Fruit fly (Drosophila melanogaster) whole organism, embryonic: ENCODE measurements around the gene CG14212.

Source experiments
- ATbp ChIP-seq: fragments of 200-800 bp; sonication (Bioruptor generic); optimal IDR thresholded peaks from 2 replicates; lab custom pipeline; 2017; ENCODE audit warnings: missing biosample characterization, mild to moderate bottlenecking, missing genetic modification characterization, missing genetic modification reagents
- Ada2b ChIP-seq: fragments of 200-800 bp; sonication (Bioruptor generic); IDR thresholded peaks from 2 replicates; pipeline ENCODE4 v1.3.6; 2022; ENCODE audit warnings: missing biosample characterization, missing genetic modification characterization
- Bdp1 ChIP-seq: fragments of 200-800 bp; sonication (Bioruptor generic); optimal IDR thresholded peaks from 3 replicates; lab custom pipeline; 2016; ENCODE audit warnings: missing biosample characterization, missing genetic modification characterization
- CG11504 ChIP-seq: fragments of 200-800 bp; sonication (Bioruptor generic); optimal IDR thresholded peaks from 3 replicates; lab custom pipeline; 2019; ENCODE audit warnings: missing biosample characterization, mild to moderate bottlenecking, missing genetic modification characterization, moderate library complexity
- CG12071 ChIP-seq: fragments of 200-800 bp; sonication (Bioruptor generic); optimal IDR thresholded peaks from 3 replicates; lab custom pipeline; 2018; ENCODE audit warnings: missing biosample characterization, mild to moderate bottlenecking, missing genetic modification characterization
- CG12659 ChIP-seq: fragments of 200-800 bp; sonication (Bioruptor generic); optimal IDR thresholded peaks from 3 replicates; lab custom pipeline; 2017; ENCODE audit warnings: mild to moderate bottlenecking, missing biosample characterization, missing genetic modification reagents, missing genetic modification characterization
- CG14441 ChIP-seq: fragments of 200-800 bp; sonication (Bioruptor generic); IDR thresholded peaks from 2 replicates; pipeline ENCODE4 v1.3.6; 2022; ENCODE audit warnings: missing biosample characterization, missing genetic modification characterization
- CG14860 ChIP-seq: fragments of 200-800 bp; sonication (Bioruptor generic); IDR thresholded peaks from 3 replicates; pipeline ENCODE4 v1.3.6; 2022; ENCODE audit warnings: missing biosample characterization, missing genetic modification characterization; ENCODE audit not compliant: partially characterized antibody
- CG16779 ChIP-seq: fragments of 200-800 bp; sonication (Bioruptor generic); IDR thresholded peaks from 2 replicates; pipeline ENCODE4 v1.3.6; 2022; ENCODE audit warnings: missing biosample characterization, missing genetic modification characterization
- CG17328 ChIP-seq: fragments of 200-800 bp; sonication (Bioruptor generic); IDR thresholded peaks from 2 replicates; pipeline ENCODE4 v1.3.6; 2022; ENCODE audit warnings: missing biosample characterization, missing genetic modification characterization
- CG18011 ChIP-seq: fragments of 200-800 bp; sonication (Bioruptor generic); optimal IDR thresholded peaks from 2 replicates; lab custom pipeline; 2017; ENCODE audit warnings: missing biosample characterization, missing genetic modification characterization, mild to moderate bottlenecking, moderate library complexity, missing genotype
- CG2199 ChIP-seq: fragments of 200-800 bp; sonication (Bioruptor generic); IDR thresholded peaks from 3 replicates; pipeline ENCODE4 v1.3.6; 2022; ENCODE audit warnings: missing biosample characterization, missing genetic modification characterization
- CG30431 ChIP-seq: fragments of 200-800 bp; sonication (Bioruptor generic); optimal IDR thresholded peaks from 2 replicates; lab custom pipeline; 2017; ENCODE audit warnings: missing biosample characterization, missing genetic modification characterization
- CG3407 ChIP-seq: fragments of 200-800 bp; sonication (Bioruptor generic); optimal IDR thresholded peaks from 2 replicates; lab custom pipeline; 2018; ENCODE audit warnings: missing biosample characterization, mild to moderate bottlenecking, missing genetic modification characterization
- CG34224 ChIP-seq: fragments of 200-800 bp; sonication (Bioruptor generic); IDR thresholded peaks from 3 replicates; pipeline ENCODE4 v1.3.6; 2022; ENCODE audit warnings: missing biosample characterization, missing genetic modification characterization; ENCODE audit not compliant: partially characterized antibody
- CG42726 ChIP-seq: fragments of 200-800 bp; sonication (Bioruptor generic); IDR thresholded peaks from 2 replicates; pipeline ENCODE4 v1.3.6; 2022; ENCODE audit warnings: missing biosample characterization, missing genetic modification characterization; ENCODE audit not compliant: partially characterized antibody
- CG4328 ChIP-seq: fragments of 200-800 bp; sonication (Bioruptor generic); optimal IDR thresholded peaks from 3 replicates; lab custom pipeline; 2017; ENCODE audit warnings: missing biosample characterization, missing genetic modification reagents, missing genetic modification characterization
- CG4854 ChIP-seq: fragments of 200-800 bp; sonication (Bioruptor generic); optimal IDR thresholded peaks from 2 replicates; lab custom pipeline; 2016; ENCODE audit warnings: missing biosample characterization, missing genetic modification characterization, inconsistent platforms
- CG7786 ChIP-seq: fragments of 200-800 bp; sonication (Bioruptor generic); optimal IDR thresholded peaks from 2 replicates; lab custom pipeline; 2016; ENCODE audit warnings: missing biosample characterization, missing genetic modification characterization
- CG7987 ChIP-seq: fragments of 200-800 bp; sonication (Bioruptor generic); optimal IDR thresholded peaks from 2 replicates; lab custom pipeline; 2018; ENCODE audit warnings: missing biosample characterization, mild to moderate bottlenecking, missing genetic modification characterization, moderate library complexity
- CG9215 ChIP-seq: fragments of 200-800 bp; sonication (Bioruptor generic); IDR thresholded peaks from 2 replicates; pipeline ENCODE4 v1.3.6; 2022; ENCODE audit warnings: missing biosample characterization, missing genetic modification characterization
- CG9797 ChIP-seq: fragments of 200-800 bp; sonication (Bioruptor generic); optimal IDR thresholded peaks from 3 replicates; lab custom pipeline; 2018; ENCODE audit warnings: missing biosample characterization, mild to moderate bottlenecking, missing genetic modification characterization
- CkIIα-i1 ChIP-seq: fragments of 200-800 bp; sonication (Bioruptor generic); IDR thresholded peaks from 2 replicates; pipeline ENCODE4 v1.3.6; 2022; ENCODE audit warnings: missing biosample characterization, missing genetic modification characterization
- CoRest ChIP-seq: fragments of 200-800 bp; sonication (Bioruptor generic); optimal IDR thresholded peaks from 3 replicates; lab custom pipeline; 2018; ENCODE audit warnings: missing biosample characterization, mild to moderate bottlenecking, missing genetic modification characterization, moderate library complexity
- D19B ChIP-seq: fragments of 200-800 bp; sonication (Bioruptor generic); optimal IDR thresholded peaks from 2 replicates; lab custom pipeline; 2017; ENCODE audit warnings: missing biosample characterization, mild to moderate bottlenecking, missing genetic modification characterization
- Dfd ChIP-seq, 2 experiments: fragments of >200 bp; optimal IDR thresholded peaks; 2 replicates each; lab custom pipeline; 2017; ENCODE audit warnings: missing biosample characterization in 2 of 2, missing genetic modification characterization in 2 of 2
- E2f2 ChIP-seq: fragments of 200-800 bp; sonication (Bioruptor generic); IDR thresholded peaks from 2 replicates; pipeline ENCODE4 v1.3.6; 2022; ENCODE audit warnings: missing biosample characterization, missing genetic modification characterization
- H2.0 ChIP-seq: fragments of 200-800 bp; sonication (Bioruptor generic); IDR thresholded peaks from 2 replicates; pipeline ENCODE4 v1.3.6; 2022; ENCODE audit warnings: missing biosample characterization, missing genetic modification characterization
- Mes4 ChIP-seq: fragments of 200-800 bp; sonication (Bioruptor generic); optimal IDR thresholded peaks from 2 replicates; lab custom pipeline; 2016; ENCODE audit warnings: missing biosample characterization, missing genetic modification characterization
- Oli ChIP-seq: fragments of 200-800 bp; sonication (Bioruptor generic); optimal IDR thresholded peaks from 2 replicates; lab custom pipeline; 2018; ENCODE audit warnings: missing biosample characterization, mild to moderate bottlenecking, missing genetic modification characterization, moderate library complexity
- Rx ChIP-seq: fragments of 200-800 bp; sonication (Bioruptor generic); IDR thresholded peaks from 2 replicates; pipeline ENCODE4 v1.3.6; 2022; ENCODE audit warnings: missing biosample characterization, missing genetic modification characterization
- Ssrp ChIP-seq: fragments of 200-800 bp; sonication (Bioruptor generic); optimal IDR thresholded peaks from 2 replicates; lab custom pipeline; 2018; ENCODE audit warnings: missing biosample characterization, mild to moderate bottlenecking, missing genetic modification characterization, moderate library complexity
- Trl ChIP-seq, 3 experiments: fragments of >200 bp in 2 of 3; fragments of 200-800 bp in 1 of 3; sonication (Bioruptor generic) in 1 of 3; optimal IDR thresholded peaks; 2 replicates in 1 of 3; 3 replicates in 2 of 3; lab custom pipeline; 2016 to 2017; ENCODE audit warnings: missing biosample characterization in 1 of 3, missing genetic modification characterization in 1 of 3
- ara ChIP-seq: fragments of 200-800 bp; sonication (Bioruptor generic); IDR thresholded peaks from 2 replicates; pipeline ENCODE4 v1.3.6; 2022; ENCODE audit warnings: missing biosample characterization, missing genetic modification characterization
- crc ChIP-seq: fragments of 200-800 bp; sonication (Bioruptor generic); optimal IDR thresholded peaks from 2 replicates; lab custom pipeline; 2016; ENCODE audit warnings: missing biosample characterization, missing genetic modification characterization
- danr ChIP-seq: fragments of 200-800 bp; sonication (Bioruptor generic); IDR thresholded peaks from 2 replicates; pipeline ENCODE4 v1.3.6; 2022; ENCODE audit warnings: missing biosample characterization, missing genetic modification characterization
- dysf ChIP-seq: fragments of 200-800 bp; sonication (Bioruptor generic); IDR thresholded peaks from 3 replicates; pipeline ENCODE4 v1.3.6; 2022; ENCODE audit warnings: missing biosample characterization, missing genetic modification characterization
- fd102C ChIP-seq: fragments of 200-800 bp; sonication (Bioruptor generic); optimal IDR thresholded peaks from 2 replicates; lab custom pipeline; 2018; ENCODE audit warnings: missing biosample characterization, mild to moderate bottlenecking, missing genetic modification characterization, moderate library complexity
- fd64A ChIP-seq: fragments of 200-800 bp; sonication (Bioruptor generic); optimal IDR thresholded peaks from 3 replicates; lab custom pipeline; 2018; ENCODE audit warnings: missing biosample characterization, mild to moderate bottlenecking, missing genetic modification characterization
- fd96Cb ChIP-seq: fragments of 200-800 bp; sonication (Bioruptor generic); optimal IDR thresholded peaks from 2 replicates; lab custom pipeline; 2018; ENCODE audit warnings: missing biosample characterization, mild to moderate bottlenecking, missing genetic modification characterization, moderate library complexity
- ken ChIP-seq: fragments of 200-800 bp; sonication (Bioruptor generic); IDR thresholded peaks from 3 replicates; pipeline ENCODE4 v1.3.6; 2022; ENCODE audit warnings: missing biosample characterization, missing genetic modification characterization
- lola ChIP-seq, 3 experiments: fragments of >200 bp in 2 of 3; fragments of 200-800 bp in 1 of 3; sonication (Bioruptor generic) in 1 of 3; optimal IDR thresholded peaks; 2 replicates each; lab custom pipeline; 2017 to 2019; ENCODE audit warnings: missing biosample characterization in 3 of 3, missing genetic modification characterization in 3 of 3, mild to moderate bottlenecking in 1 of 3, moderate library complexity in 1 of 3
- mirr ChIP-seq: fragments of 200-800 bp; sonication (Bioruptor generic); optimal IDR thresholded peaks from 3 replicates; lab custom pipeline; 2018; ENCODE audit warnings: missing biosample characterization, mild to moderate bottlenecking, missing genetic modification characterization
- slp2 ChIP-seq: fragments of 200-800 bp; sonication (Bioruptor generic); optimal IDR thresholded peaks from 2 replicates; lab custom pipeline; 2016; ENCODE audit warnings: missing biosample characterization, missing genetic modification characterization
- stc ChIP-seq: fragments of 200-800 bp; sonication (Bioruptor generic); IDR thresholded peaks from 2 replicates; pipeline ENCODE4 v1.3.6; 2022; ENCODE audit warnings: missing biosample characterization, missing genetic modification characterization
- ttk ChIP-seq: fragments of 200-800 bp; sonication (Bioruptor generic); IDR thresholded peaks from 2 replicates; pipeline ENCODE4 v2.1.2; 2022; ENCODE audit warnings: missing biosample characterization, missing genetic modification characterization
- vnd ChIP-seq: fragments of 200-800 bp; sonication (Bioruptor generic); IDR thresholded peaks from 3 replicates; pipeline ENCODE4 v1.3.6; 2022; ENCODE audit warnings: missing biosample characterization, missing genetic modification characterization; ENCODE audit not compliant: partially characterized antibody
- wek ChIP-seq: fragments of 200-800 bp; sonication (Bioruptor generic); optimal IDR thresholded peaks from 3 replicates; lab custom pipeline; 2018; ENCODE audit warnings: missing biosample characterization, mild to moderate bottlenecking, missing genetic modification characterization, moderate library complexity
- zfh2 ChIP-seq: fragments of 200-800 bp; sonication (Bioruptor generic); optimal IDR thresholded peaks from 2 replicates; lab custom pipeline; 2016; ENCODE audit warnings: missing biosample characterization, missing genetic modification characterization

CG14212 gene

DNA sequence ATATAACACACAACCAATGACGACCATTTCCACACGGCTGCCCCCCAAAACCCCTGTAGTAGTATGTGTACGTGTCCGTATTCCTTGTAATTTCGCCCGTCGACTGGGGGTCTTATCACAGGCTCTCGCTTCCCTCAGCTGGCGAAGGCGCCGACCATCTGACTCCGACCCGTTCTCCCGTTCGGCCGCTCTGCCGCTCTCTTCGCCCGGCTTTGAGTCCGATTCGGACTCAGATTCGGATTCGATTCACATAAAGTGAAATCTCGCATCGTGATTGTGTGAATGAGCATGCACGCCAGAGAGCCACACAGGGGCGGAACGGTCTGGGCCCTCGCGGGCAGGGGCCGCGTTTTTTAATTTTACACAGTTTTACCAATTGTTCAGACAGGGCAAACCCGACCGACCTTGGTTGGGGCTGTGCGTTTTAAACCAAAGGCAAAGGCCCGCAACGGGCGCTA lies 40.2 kb downstream of the CG14212 start (continued):
- TF ChIP-seq CG12071 (GFP tag; lab: Kevin White, UChicago): no peak
- TF ChIP-seq ATbp: no peak
- 0 out of 2 replicates have a peak, but pooled peaks have one; percentile 24 for TF ChIP-seq Ada2b
- TF ChIP-seq fd96Cb: no peak
- TF ChIP-seq CG9215 (GFP tag; lab: Robert Waterston, UW): peak; percentile 62
- TF ChIP-seq Trl (optimal IDR thresholded peaks at IDR 0.05; lab: Kevin White, UChicago): peak in 1 of 2 experiments; percentile 21
- TF ChIP-seq Trl (GFP tag; optimal IDR thresholded peaks at IDR 0.05; lab: Kevin White, UChicago): peak; percentile 21
- peak; percentile 74 for TF ChIP-seq dysf
- no peak for TF ChIP-seq CG30431
- TF ChIP-seq CG12659 (GFP tag; lab: Kevin White, UChicago): peak; percentile 3
- no peak for TF ChIP-seq CG9797 (GFP tag; lab: Kevin White, UChicago)
- no peak for TF ChIP-seq CkIIα-i1 (GFP tag; lab: Robert Waterston, UW)
- TF ChIP-seq CG11504: peak; percentile 16
- peak; percentile 24; the same call in 1 of the 2 replicates for TF ChIP-seq CG17328 (GFP tag; lab: Robert Waterston, UW)
- no peak for TF ChIP-seq fd102C (GFP tag; lab: Kevin White, UChicago)
- TF ChIP-seq H2.0 (GFP tag; lab: Robert Waterston, UW): peak; percentile 15; the same call in 1 of the 2 replicates
- peak; percentile 63 for TF ChIP-seq CG14441 (GFP tag; lab: Robert Waterston, UW)
- TF ChIP-seq Rx (GFP tag; lab: Robert Waterston, UW): peak; percentile 52
- TF ChIP-seq Mes4 (GFP tag; lab: Kevin White, UChicago): no peak
- peak; percentile 35 for TF ChIP-seq CoRest
- TF ChIP-seq vnd (GFP tag; lab: Robert Waterston, UW): peak; percentile 40; the same call in 1 of the 3 replicates
- TF ChIP-seq fd64A (GFP tag; lab: Kevin White, UChicago): no peak
- TF ChIP-seq CG14860: 0 out of 3 replicates have a peak, but pooled peaks have one; percentile 30
- no peak for TF ChIP-seq Bdp1 (GFP tag; lab: Kevin White, UChicago)
- TF ChIP-seq crc (GFP tag; lab: Kevin White, UChicago): no peak
- TF ChIP-seq stc (GFP tag; lab: Robert Waterston, UW): no peak
- TF ChIP-seq lola (GFP tag; optimal IDR thresholded peaks at IDR 0.05; lab: Kevin White, UChicago): no peak
- TF ChIP-seq CG3407 (GFP tag; lab: Kevin White, UChicago): no peak
- TF ChIP-seq ttk (GFP tag; lab: Robert Waterston, UW): peak; percentile 41; the same call in 1 of the 2 replicates
- TF ChIP-seq CG2199 (GFP tag; lab: Robert Waterston, UW): 0 out of 3 replicates have a peak, but pooled peaks have one; percentile 61
- peak; percentile 20; the same call in 1 of the 2 replicates for TF ChIP-seq E2f2 (GFP tag; lab: Robert Waterston, UW)
- TF ChIP-seq CG16779: no peak
- TF ChIP-seq Ssrp (tag; lab: Kevin White, UChicago): no peak
- TF ChIP-seq CG7786 (GFP tag; lab: Kevin White, UChicago): peak; percentile 53
- TF ChIP-seq ara (GFP tag; lab: Robert Waterston, UW): 0 out of 2 replicates have a peak, but pooled peaks have one; percentile 29
- TF ChIP-seq D19B (GFP tag; lab: Kevin White, UChicago): no peak
- no peak for TF ChIP-seq danr (GFP tag; lab: Robert Waterston, UW)
- TF ChIP-seq Oli (tag; lab: Kevin White, UChicago): no peak
- TF ChIP-seq CG42726 (GFP tag; lab: Robert Waterston, UW): peak; percentile 82
- no peak for TF ChIP-seq mirr (GFP tag; lab: Kevin White, UChicago)
- no peak for TF ChIP-seq CG18011 (GFP tag; lab: Kevin White, UChicago)
- TF ChIP-seq slp2 (GFP tag; lab: Kevin White, UChicago): no peak
- TF ChIP-seq zfh2 (GFP tag; lab: Kevin White, UChicago): peak; percentile 40
- TF ChIP-seq CG4328 (GFP tag; lab: Kevin White, UChicago): no peak
- TF ChIP-seq CG7987 (GFP tag; lab: Kevin White, UChicago): no peak
- no peak for TF ChIP-seq wek
- TF ChIP-seq CG4854: no peak
- peak; percentile 30; the same call in 1 of the 3 replicates for TF ChIP-seq ken
- TF ChIP-seq Dfd (GFP tag; optimal IDR thresholded peaks at IDR 0.05; lab: Kevin White, UChicago): no peak
- no peak for TF ChIP-seq CG34224 (GFP tag; lab: Robert Waterston, UW)
